Worm (Caenorhabditis elegans) whole organism, L1 larva: Measurements from ENCODE around the gene T19B10.12.

Experiments
- C34B4.2 ChIP-seq: sonication (generic microtip); optimal IDR thresholded peaks from 2 replicates; lab custom pipeline; 2017; ENCODE audit warnings: mild to moderate bottlenecking, missing genetic modification characterization, missing compliant biosample characterization
- alr-1 ChIP-seq: fragments of 200-800 bp; sonication (Bioruptor generic); optimal IDR thresholded peaks from 2 replicates; lab custom pipeline; 2018; ENCODE audit warnings: borderline replicate concordance, mild to moderate bottlenecking, missing genetic modification characterization, missing compliant biosample characterization
- aly-2 ChIP-seq: fragments of 150-350 bp; optimal IDR thresholded peaks from 2 replicates; lab custom pipeline; 2014; ENCODE audit warnings: missing biosample characterization, missing genetic modification characterization
- ama-1 ChIP-seq: fragments of 150-350 bp; optimal IDR thresholded peaks from 2 replicates; lab custom pipeline; 2014
- ceh-63 ChIP-seq: fragments of 200-800 bp; sonication (Bioruptor generic); optimal IDR thresholded peaks from 2 replicates; lab custom pipeline; 2018; ENCODE audit warnings: mild to moderate bottlenecking, missing genetic modification characterization, missing compliant biosample characterization
- ceh-8 ChIP-seq: fragments of 200-800 bp; sonication (Bioruptor generic); optimal IDR thresholded peaks from 2 replicates; lab custom pipeline; 2018; ENCODE audit warnings: mild to moderate bottlenecking, missing genetic modification characterization, moderate library complexity, missing compliant biosample characterization
- ceh-82 ChIP-seq, 3 experiments: fragments of 150-350 bp in 1 of 3; sonication (generic microtip) in 2 of 3; optimal IDR thresholded peaks; 2 replicates each; lab custom pipeline; 2014 to 2017; ENCODE audit warnings: missing biosample characterization in 3 of 3, missing genetic modification characterization in 3 of 3
- ceh-88 ChIP-seq: fragments of 200-800 bp; sonication (Bioruptor generic); IDR thresholded peaks from 2 replicates; pipeline ENCODE4 v1.3.6; 2022; ENCODE audit warnings: missing genetic modification characterization, missing compliant biosample characterization
- ces-1 ChIP-seq: fragments of 150-350 bp; optimal IDR thresholded peaks from 2 replicates; lab custom pipeline; 2014; ENCODE audit warnings: missing biosample characterization, missing genetic modification reagents, missing genetic modification characterization
- dpl-1 ChIP-seq, 3 experiments: fragments of 150-350 bp in 2 of 3; sonication (generic microtip) in 1 of 3; optimal IDR thresholded peaks; 2 replicates each; lab custom pipeline; 2014 to 2017; ENCODE audit warnings: missing biosample characterization in 3 of 3, missing genetic modification characterization in 3 of 3, missing genetic modification reagents in 3 of 3
- efl-1 ChIP-seq, 4 experiments: fragments of 150-350 bp; optimal IDR thresholded peaks in 3 of 4; peaks in 1 of 4; 1 replicate in 1 of 4; 2 replicates in 3 of 4; lab custom pipeline; 2014; ENCODE audit warnings: missing biosample characterization in 2 of 4, missing genetic modification characterization in 2 of 4, missing genetic modification reagents in 2 of 4
- egl-27 ChIP-seq, 2 experiments: fragments of 150-350 bp in 1 of 2; sonication (generic microtip); optimal IDR thresholded peaks; 3 replicates each; lab custom pipeline; 2017 to 2018; ENCODE audit warnings: missing biosample characterization in 2 of 2, missing genetic modification characterization in 2 of 2, missing genetic modification reagents in 2 of 2
- elt-2 ChIP-seq: sonication (generic microtip); optimal IDR thresholded peaks from 2 replicates; lab custom pipeline; 2016; ENCODE audit warnings: missing genetic modification characterization, mild to moderate bottlenecking, inconsistent platforms, missing compliant biosample characterization, missing genetic modification reagents
- ets-5 ChIP-seq: fragments of 200-800 bp; sonication (Bioruptor generic); IDR thresholded peaks from 2 replicates; pipeline ENCODE4 v1.3.6; 2022; ENCODE audit warnings: missing genetic modification characterization, missing compliant biosample characterization
- fos-1 ChIP-seq: fragments of 150-350 bp; optimal IDR thresholded peaks from 2 replicates; lab custom pipeline; 2014; ENCODE audit warnings: missing biosample characterization, missing genetic modification characterization
- hlh-17 ChIP-seq: fragments of 200-800 bp; sonication (Bioruptor generic); optimal IDR thresholded peaks from 2 replicates; lab custom pipeline; 2018; ENCODE audit warnings: missing genetic modification characterization, mild to moderate bottlenecking, missing compliant biosample characterization, moderate library complexity, borderline replicate concordance
- hpl-2 ChIP-seq: fragments of 150-350 bp; optimal IDR thresholded peaks from 2 replicates; lab custom pipeline; 2014; ENCODE audit warnings: missing biosample characterization, missing genetic modification reagents, missing genetic modification characterization
- lin-35 ChIP-seq, 2 experiments: fragments of 150-350 bp; optimal IDR thresholded peaks; 2 replicates each; lab custom pipeline; 2014; ENCODE audit warnings: missing biosample characterization in 2 of 2, missing genetic modification characterization in 2 of 2, missing genetic modification reagents in 2 of 2
- lir-3 ChIP-seq: sonication (generic microtip); optimal IDR thresholded peaks from 2 replicates; lab custom pipeline; 2016; ENCODE audit warnings: mild to moderate bottlenecking, missing genetic modification characterization, moderate library complexity, missing compliant biosample characterization; ENCODE audit not compliant: poor library complexity
- lsy-2 ChIP-seq, 2 experiments: fragments of 150-350 bp; optimal IDR thresholded peaks; 2 replicates each; lab custom pipeline; 2014; ENCODE audit warnings: missing biosample characterization in 2 of 2, missing genetic modification characterization in 2 of 2
- mab-9 ChIP-seq: fragments of 200-800 bp; sonication (Bioruptor generic); IDR thresholded peaks from 2 replicates; pipeline ENCODE4 v1.3.6; 2022; ENCODE audit warnings: missing genetic modification reagents, missing genetic modification characterization, missing compliant biosample characterization
- mdl-1 ChIP-seq, 2 experiments: fragments of 150-350 bp; optimal IDR thresholded peaks; 2 replicates each; lab custom pipeline; 2014 to 2017; ENCODE audit warnings: missing biosample characterization in 2 of 2, missing genetic modification characterization in 2 of 2, inconsistent platforms in 1 of 2
- mep-1 ChIP-seq: fragments of 150-350 bp; optimal IDR thresholded peaks from 2 replicates; lab custom pipeline; 2014; ENCODE audit warnings: missing biosample characterization, missing genetic modification characterization
- nhr-12 ChIP-seq: sonication (generic microtip); optimal IDR thresholded peaks from 2 replicates; lab custom pipeline; 2017; ENCODE audit warnings: missing biosample characterization, missing genetic modification characterization
- nhr-19 ChIP-seq: fragments of 200-800 bp; sonication (Bioruptor generic); conservative IDR thresholded peaks from 2 replicates; pipeline ENCODE4 v1.3.6; 2022; ENCODE audit warnings: missing genetic modification characterization, missing compliant biosample characterization
- nhr-20 ChIP-seq: sonication (generic microtip); optimal IDR thresholded peaks from 2 replicates; lab custom pipeline; 2016; ENCODE audit warnings: mild to moderate bottlenecking, missing genetic modification characterization, missing compliant biosample characterization
- nhr-237 ChIP-seq: fragments of 150-350 bp; optimal IDR thresholded peaks from 2 replicates; lab custom pipeline; 2014; ENCODE audit warnings: missing biosample characterization, missing genetic modification characterization
- nhr-28 ChIP-seq: fragments of 150-350 bp; optimal IDR thresholded peaks from 2 replicates; lab custom pipeline; 2014; ENCODE audit warnings: missing biosample characterization, missing genetic modification characterization
- nhr-84 ChIP-seq: sonication (generic microtip); optimal IDR thresholded peaks from 2 replicates; lab custom pipeline; 2017; ENCODE audit warnings: missing biosample characterization, missing genetic modification characterization
- nhr-90 ChIP-seq: sonication (generic microtip); optimal IDR thresholded peaks from 2 replicates; lab custom pipeline; 2016; ENCODE audit warnings: mild to moderate bottlenecking, missing genetic modification characterization, missing compliant biosample characterization; ENCODE audit not compliant: poor library complexity
- pag-3 ChIP-seq: sonication (generic microtip); optimal IDR thresholded peaks from 2 replicates; lab custom pipeline; 2017; ENCODE audit warnings: missing genetic modification characterization, mild to moderate bottlenecking, missing compliant biosample characterization, antibody characterized with exemption, borderline replicate concordance; ENCODE audit not compliant: insufficient read depth
- pqm-1 ChIP-seq: sonication (generic microtip); optimal IDR thresholded peaks from 3 replicates; lab custom pipeline; 2017; ENCODE audit warnings: missing biosample characterization, missing genetic modification characterization
- rnt-1 ChIP-seq: sonication (generic microtip); optimal IDR thresholded peaks from 2 replicates; lab custom pipeline; 2016; ENCODE audit warnings: mild to moderate bottlenecking, missing genetic modification characterization, moderate library complexity, missing compliant biosample characterization
- snu-23 ChIP-seq: sonication (generic microtip); optimal IDR thresholded peaks from 2 replicates; lab custom pipeline; 2016; ENCODE audit warnings: missing genetic modification characterization, missing compliant biosample characterization
- sptf-1 ChIP-seq: fragments of 150-350 bp; optimal IDR thresholded peaks from 2 replicates; lab custom pipeline; 2014; ENCODE audit warnings: missing biosample characterization, missing genetic modification characterization
- unc-130 ChIP-seq: fragments of 150-350 bp; optimal IDR thresholded peaks from 2 replicates; lab custom pipeline; 2017; ENCODE audit warnings: missing biosample characterization, missing genetic modification characterization, inconsistent platforms
- unc-62 ChIP-seq: fragments of 150-350 bp; optimal IDR thresholded peaks from 2 replicates; lab custom pipeline; 2014; ENCODE audit warnings: missing biosample characterization, missing genetic modification reagents, missing genetic modification characterization
- unc-98 ChIP-seq: fragments of 200-800 bp; sonication (Bioruptor generic); IDR thresholded peaks from 2 replicates; pipeline ENCODE4 v1.3.6; 2022; ENCODE audit warnings: missing genetic modification characterization, missing compliant biosample characterization
- vab-15 ChIP-seq: sonication (generic microtip); optimal IDR thresholded peaks from 2 replicates; lab custom pipeline; 2017; ENCODE audit warnings: missing genotype, mild to moderate bottlenecking, missing genetic modification characterization, missing compliant biosample characterization
- zip-4 ChIP-seq: fragments of 200-800 bp; sonication (Bioruptor generic); optimal IDR thresholded peaks from 2 replicates; lab custom pipeline; 2018; ENCODE audit warnings: mild to moderate bottlenecking, missing genetic modification characterization, moderate library complexity, missing compliant biosample characterization
- ztf-11 ChIP-seq, 2 experiments: sonication (generic microtip); optimal IDR thresholded peaks; 2 replicates each; lab custom pipeline; 2016 to 2017; ENCODE audit warnings: missing genetic modification characterization in 2 of 2, missing biosample characterization in 1 of 2, missing compliant biosample characterization in 1 of 2
- ztf-4 ChIP-seq: fragments of 150-350 bp; optimal IDR thresholded peaks from 2 replicates; lab custom pipeline; 2014; ENCODE audit warnings: missing biosample characterization, missing genetic modification characterization

The T19B10.12 gene

DNA sequence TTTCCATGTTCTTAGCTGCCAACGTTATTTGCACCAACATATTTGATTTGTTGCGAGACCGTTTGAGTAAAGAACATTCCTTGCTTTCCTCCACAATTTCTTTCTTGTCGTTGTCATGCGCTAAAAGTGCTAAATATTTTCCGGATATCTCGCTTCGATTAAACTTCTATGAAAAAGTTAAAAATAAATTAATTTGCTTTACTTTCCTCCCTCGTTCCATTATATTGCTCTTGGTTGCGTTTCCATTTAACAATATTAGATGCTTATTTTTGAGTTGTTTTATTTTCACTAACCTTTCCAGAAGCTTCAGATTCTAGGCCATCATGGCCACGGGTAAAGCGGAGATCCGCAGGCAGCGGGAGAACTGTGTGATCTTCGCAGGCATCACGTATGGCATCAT, 9.3 kb upstream of the T19B10.12 start, which contains the start of gene pgap-1:
TSS of gene pgap-1 (plus strand) at position 301 of the 400 bp plus-strand sequence.
- TF ChIP-seq egl-27 (tag; optimal IDR thresholded peaks at IDR 0.05; lab: Kevin White, UChicago): no peak
- TF ChIP-seq ztf-11 (tag; optimal IDR thresholded peaks at IDR 0.05; lab: Kevin White, UChicago): no peak
- no peak for TF ChIP-seq ceh-63 (GFP tag; lab: Kevin White, UChicago)
- TF ChIP-seq elt-2 (tag; lab: Kevin White, UChicago): no peak
- TF ChIP-seq fos-1: no peak
- TF ChIP-seq mab-9 (GFP tag; lab: Robert Waterston, UW): no peak
- TF ChIP-seq, all 84 proteins: peak for 0

ce11 chrV:11244539-11244938, 6.3 kb upstream of the T19B10.12 start, which contains the start of gene mxl-1:
TSS of gene mxl-1 (plus strand) at chrV:11244839.
- TF ChIP-seq unc-62 (GFP tag; lab: Kevin White, UChicago) (no peak), unc-98 (GFP tag; lab: Robert Waterston, UW) (no peak), snu-23 (GFP tag; lab: Kevin White, UChicago) (no peak), ceh-63 (GFP tag; lab: Kevin White, UChicago) (no peak), dpl-1 (GFP tag; optimal IDR thresholded peaks at IDR 0.05; lab: Kevin White, UChicago) (no peak), ztf-4 (no peak), mdl-1 (tag; optimal IDR thresholded peaks at IDR 0.05; lab: Kevin White, UChicago) (no peak), ets-5 (GFP tag; lab: Robert Waterston, UW) (no peak), alr-1 (tag; lab: Kevin White, UChicago) (no peak), nhr-237 (no peak)

ce11 chrV:11245029-11245428, 5.8 kb upstream of the T19B10.12 start:
- TF ChIP-seq efl-1 (optimal IDR thresholded peaks at IDR 0.05; lab: Kevin White, UChicago): no peak
- peak in 1 of 2 experiments; percentile 57 for TF ChIP-seq efl-1 (GFP tag; optimal IDR thresholded peaks at IDR 0.05 in 1 of 2; lab: Kevin White, UChicago)
- TF ChIP-seq hpl-2: no peak
- no peak for TF ChIP-seq ceh-8

- TF ChIP-seq C34B4.2 (tag; lab: Kevin White, UChicago) (no peak), ceh-82 (tag; optimal IDR thresholded peaks at IDR 0.05; lab: Kevin White, UChicago) (no peak), nhr-84 (tag; lab: Kevin White, UChicago) (no peak), zip-4 (GFP tag; lab: Kevin White, UChicago) (no peak), ceh-88 (GFP tag; lab: Robert Waterston, UW) (no peak), pag-3 (tag; lab: Kevin White, UChicago) (no peak), nhr-12 (no peak), unc-130 (no peak), dpl-1 (GFP tag; optimal IDR thresholded peaks at IDR 0.05; lab: Kevin White, UChicago) (no peak), pqm-1 (tag; lab: Kevin White, UChicago) (no peak), ama-1 (lab: Kevin White, UChicago) (no peak), rnt-1 (tag; lab: Kevin White, UChicago) (no peak), mdl-1 (tag; optimal IDR thresholded peaks at IDR 0.05; lab: Kevin White, UChicago) (no peak), nhr-28 (tag; lab: Kevin White, UChicago) (no peak)
Observed at ce11 chrV:11247846-11248245, 3.0 kb upstream of the T19B10.12 start, which contains the start of gene mam-4. TSS of gene mam-4 (plus strand) at chrV:11248146.

DNA sequence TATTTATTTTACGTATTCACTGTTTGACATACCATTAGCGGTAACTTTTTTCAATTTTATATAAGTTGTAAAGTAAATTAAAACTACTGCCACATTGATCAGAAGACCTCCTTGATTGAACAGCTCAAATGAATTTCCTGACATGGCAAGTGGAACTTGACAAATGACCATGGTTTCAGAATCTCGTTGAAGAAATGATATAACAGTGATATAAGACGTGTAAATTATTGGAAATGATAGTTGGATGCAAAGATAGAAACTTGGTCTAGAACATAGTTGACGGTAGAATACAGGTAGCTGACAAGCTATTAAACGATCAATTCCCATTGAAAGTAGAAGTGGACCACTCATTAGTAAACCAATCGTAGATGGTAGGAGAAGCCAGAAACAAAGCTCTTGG, 963 bp downstream of the T19B10.12 start:
- TF ChIP-seq vab-15 (tag; lab: Kevin White, UChicago) (no peak), lin-35 (GFP tag; optimal IDR thresholded peaks at IDR 0.05; lab: Kevin White, UChicago) (no peak), lsy-2 (tag; optimal IDR thresholded peaks at IDR 0.05; lab: Kevin White, UChicago) (no peak), lir-3 (no peak), ces-1 (GFP tag; lab: Kevin White, UChicago) (no peak), nhr-19 (GFP tag; lab: Robert Waterston, UW) (no peak), elt-2 (tag; lab: Kevin White, UChicago) (no peak), efl-1 (optimal IDR thresholded peaks at IDR 0.05; lab: Kevin White, UChicago) (no peak), efl-1 (GFP tag; optimal IDR thresholded peaks at IDR 0.05 in 1 of 2; lab: Kevin White, UChicago) (no peak), nhr-90 (tag; lab: Kevin White, UChicago) (no peak), nhr-12 (no peak), nhr-20 (tag; lab: Kevin White, UChicago) (no peak), sptf-1 (no peak), hlh-17 (GFP tag; lab: Kevin White, UChicago) (no peak), mep-1 (tag; lab: Kevin White, UChicago) (no peak), aly-2 (no peak)
